Fruit fly (Drosophila melanogaster) whole organism, embryonic: ENCODE results near the gene CG43638.

Experiments
- Atf-2 ChIP-seq: fragments of 200-800 bp; sonication (Bioruptor generic); optimal IDR thresholded peaks from 2 replicates; lab custom pipeline; 2016; ENCODE audit warnings: missing biosample characterization, missing genetic modification characterization
- C15 ChIP-seq: fragments of 200-800 bp; sonication (Bioruptor generic); IDR thresholded peaks from 3 replicates; pipeline ENCODE4 v1.3.6; 2022; ENCODE audit warnings: missing biosample characterization, missing genetic modification characterization
- CG10209 ChIP-seq: fragments of 200-800 bp; sonication (Bioruptor generic); optimal IDR thresholded peaks from 3 replicates; lab custom pipeline; 2017; ENCODE audit warnings: missing biosample characterization, mild to moderate bottlenecking, missing genetic modification characterization, missing genetic modification reagents
- CG1024 ChIP-seq: fragments of 200-800 bp; sonication (Bioruptor generic); IDR thresholded peaks from 2 replicates; pipeline ENCODE4 v1.3.6; 2022; ENCODE audit warnings: missing biosample characterization, missing genetic modification characterization
- CG10654 ChIP-seq: fragments of 200-800 bp; sonication (Bioruptor generic); optimal IDR thresholded peaks from 2 replicates; lab custom pipeline; 2016; ENCODE audit warnings: missing biosample characterization, missing genetic modification characterization
- CG11456 ChIP-seq: fragments of 200-800 bp; sonication (Bioruptor generic); IDR thresholded peaks from 3 replicates; pipeline ENCODE4 v1.3.6; 2022; ENCODE audit warnings: missing biosample characterization, missing genetic modification characterization
- CG12391 ChIP-seq: fragments of 200-800 bp; sonication (Bioruptor generic); optimal IDR thresholded peaks from 3 replicates; lab custom pipeline; 2018; ENCODE audit warnings: missing biosample characterization, mild to moderate bottlenecking, missing genetic modification characterization, moderate library complexity
- CG12744 ChIP-seq: fragments of 200-800 bp; sonication (Bioruptor generic); optimal IDR thresholded peaks from 2 replicates; lab custom pipeline; 2016; ENCODE audit warnings: missing biosample characterization, missing genetic modification characterization
- CG13287 ChIP-seq: fragments of 200-800 bp; sonication (Bioruptor generic); IDR thresholded peaks from 2 replicates; pipeline ENCODE4 v1.3.6; 2022; ENCODE audit warnings: missing biosample characterization, missing genetic modification characterization; ENCODE audit not compliant: partially characterized antibody
- CG15269 ChIP-seq: fragments of 200-800 bp; sonication (Bioruptor generic); optimal IDR thresholded peaks from 2 replicates; lab custom pipeline; 2018; ENCODE audit warnings: missing biosample characterization, mild to moderate bottlenecking, missing genetic modification characterization, moderate library complexity
- CG15514 ChIP-seq: fragments of 200-800 bp; sonication (Bioruptor generic); optimal IDR thresholded peaks from 3 replicates; lab custom pipeline; 2017; ENCODE audit warnings: missing biosample characterization, missing genetic modification characterization, mild to moderate bottlenecking, moderate library complexity, missing genetic modification reagents
- CG17186 ChIP-seq: fragments of 200-800 bp; sonication (Bioruptor generic); optimal IDR thresholded peaks from 3 replicates; lab custom pipeline; 2017; ENCODE audit warnings: missing biosample characterization, missing genetic modification reagents, missing genetic modification characterization
- CG2129 ChIP-seq: fragments of 200-800 bp; sonication (Bioruptor generic); IDR thresholded peaks from 2 replicates; pipeline ENCODE4 v1.3.6; 2022; ENCODE audit warnings: missing biosample characterization, missing genetic modification characterization; ENCODE audit not compliant: partially characterized antibody
- CG2712 ChIP-seq: fragments of 200-800 bp; optimal IDR thresholded peaks from 3 replicates; lab custom pipeline; 2019; ENCODE audit warnings: missing biosample characterization, mild to moderate bottlenecking, missing genetic modification characterization, moderate library complexity
- CG30431 ChIP-seq: fragments of 200-800 bp; sonication (Bioruptor generic); optimal IDR thresholded peaks from 2 replicates; lab custom pipeline; 2017; ENCODE audit warnings: missing biosample characterization, missing genetic modification characterization
- CG31441 ChIP-seq: fragments of 200-800 bp; sonication (Bioruptor generic); IDR thresholded peaks from 2 replicates; pipeline ENCODE4 v1.3.6; 2022; ENCODE audit warnings: missing biosample characterization, missing genetic modification characterization
- CG3281 ChIP-seq: fragments of 200-800 bp; sonication (Bioruptor generic); optimal IDR thresholded peaks from 3 replicates; lab custom pipeline; 2017; ENCODE audit warnings: missing biosample characterization, mild to moderate bottlenecking, missing genetic modification characterization
- CG4730 ChIP-seq: fragments of 200-800 bp; sonication (Bioruptor generic); IDR thresholded peaks from 2 replicates; pipeline ENCODE4 v1.3.6; 2022; ENCODE audit warnings: missing biosample characterization, missing genetic modification characterization
- CG6272 ChIP-seq: fragments of 200-800 bp; sonication (Bioruptor generic); IDR thresholded peaks from 2 replicates; pipeline ENCODE4 v1.3.6; 2022; ENCODE audit warnings: missing biosample characterization, missing genetic modification characterization
- CG6791 ChIP-seq: fragments of 200-800 bp; sonication (Bioruptor generic); IDR thresholded peaks from 3 replicates; pipeline ENCODE4 v1.3.6; 2022; ENCODE audit warnings: missing biosample characterization, missing genetic modification characterization; ENCODE audit not compliant: partially characterized antibody
- CG7372 ChIP-seq: fragments of 200-800 bp; sonication (Bioruptor generic); IDR thresholded peaks from 2 replicates; pipeline ENCODE4 v1.3.6; 2022; ENCODE audit warnings: missing biosample characterization, missing genetic modification characterization
- CG8089 ChIP-seq: fragments of 200-800 bp; sonication (Bioruptor generic); optimal IDR thresholded peaks from 3 replicates; lab custom pipeline; 2016; ENCODE audit warnings: missing biosample characterization, missing genetic modification characterization
- CG8359 ChIP-seq: fragments of 200-800 bp; sonication (Bioruptor generic); optimal IDR thresholded peaks from 2 replicates; lab custom pipeline; 2017; ENCODE audit warnings: missing biosample characterization, mild to moderate bottlenecking, missing genetic modification characterization, borderline replicate concordance
- CG9215 ChIP-seq: fragments of 200-800 bp; sonication (Bioruptor generic); IDR thresholded peaks from 2 replicates; pipeline ENCODE4 v1.3.6; 2022; ENCODE audit warnings: missing biosample characterization, missing genetic modification characterization
- CoRest ChIP-seq: fragments of 200-800 bp; sonication (Bioruptor generic); optimal IDR thresholded peaks from 3 replicates; lab custom pipeline; 2018; ENCODE audit warnings: missing biosample characterization, mild to moderate bottlenecking, missing genetic modification characterization, moderate library complexity
- D19A ChIP-seq: fragments of 200-800 bp; optimal IDR thresholded peaks from 3 replicates; lab custom pipeline; 2019; ENCODE audit warnings: missing biosample characterization, mild to moderate bottlenecking, missing genetic modification characterization, moderate library complexity
- Dip2 ChIP-seq: fragments of 200-800 bp; sonication (Bioruptor generic); IDR thresholded peaks from 2 replicates; pipeline ENCODE4 v1.3.6; 2022; ENCODE audit warnings: missing biosample characterization, missing genetic modification characterization
- Doc3 ChIP-seq: fragments of 200-800 bp; sonication (Bioruptor generic); IDR thresholded peaks from 3 replicates; pipeline ENCODE4 v1.3.6; 2022; ENCODE audit warnings: missing biosample characterization, missing genetic modification characterization; ENCODE audit not compliant: partially characterized antibody
- E2f2 ChIP-seq: fragments of 200-800 bp; sonication (Bioruptor generic); IDR thresholded peaks from 2 replicates; pipeline ENCODE4 v1.3.6; 2022; ENCODE audit warnings: missing biosample characterization, missing genetic modification characterization
- Ets65A ChIP-seq: fragments of 200-800 bp; sonication (Bioruptor generic); peaks from one replicate; lab custom pipeline; 2016; ENCODE audit warnings: missing biosample characterization, missing genetic modification characterization
- Ets97D ChIP-seq: fragments of 200-800 bp; sonication (Bioruptor generic); optimal IDR thresholded peaks from 3 replicates; lab custom pipeline; 2016; ENCODE audit warnings: missing biosample characterization, missing genetic modification characterization
- HLH54F ChIP-seq: fragments of 200-800 bp; sonication (Bioruptor generic); optimal IDR thresholded peaks from 3 replicates; lab custom pipeline; 2016; ENCODE audit warnings: missing biosample characterization, missing genetic modification characterization
- Hr51 ChIP-seq, 2 experiments: fragments of 200-800 bp; sonication (Bioruptor generic); optimal IDR thresholded peaks; 2 replicates in 1 of 2; 3 replicates in 1 of 2; lab custom pipeline; 2016 to 2018; ENCODE audit warnings: missing biosample characterization in 2 of 2, missing genetic modification characterization in 2 of 2, mild to moderate bottlenecking in 1 of 2, moderate library complexity in 1 of 2
- Jarid2 ChIP-seq: fragments of 200-800 bp; sonication (Bioruptor generic); optimal IDR thresholded peaks from 3 replicates; lab custom pipeline; 2017; ENCODE audit warnings: mild to moderate bottlenecking, missing biosample characterization, missing genetic modification reagents, missing genetic modification characterization
- Lhr ChIP-seq: fragments of 200-800 bp; sonication (Bioruptor generic); optimal IDR thresholded peaks from 3 replicates; lab custom pipeline; 2017; ENCODE audit warnings: mild to moderate bottlenecking, missing biosample characterization, missing genetic modification reagents, missing genetic modification characterization
- PHDP ChIP-seq: fragments of 200-800 bp; sonication (Bioruptor generic); optimal IDR thresholded peaks from 3 replicates; lab custom pipeline; 2018; ENCODE audit warnings: missing biosample characterization, mild to moderate bottlenecking, missing genetic modification characterization, moderate library complexity
- Sox102F ChIP-seq: fragments of 200-800 bp; sonication (Bioruptor generic); optimal IDR thresholded peaks from 2 replicates; lab custom pipeline; 2018; ENCODE audit warnings: missing biosample characterization, mild to moderate bottlenecking, missing genetic modification characterization, moderate library complexity
- Ssrp ChIP-seq: fragments of 200-800 bp; sonication (Bioruptor generic); optimal IDR thresholded peaks from 2 replicates; lab custom pipeline; 2018; ENCODE audit warnings: missing biosample characterization, mild to moderate bottlenecking, missing genetic modification characterization, moderate library complexity
- Xbp1 ChIP-seq: fragments of 200-800 bp; sonication (Bioruptor generic); optimal IDR thresholded peaks from 3 replicates; lab custom pipeline; 2016; ENCODE audit warnings: missing biosample characterization, mild to moderate bottlenecking, missing genetic modification characterization
- abd-A ChIP-seq: fragments of 200-800 bp; sonication (Bioruptor generic); optimal IDR thresholded peaks from 3 replicates; lab custom pipeline; 2019; ENCODE audit warnings: missing biosample characterization, mild to moderate bottlenecking, missing genetic modification characterization, moderate library complexity
- ase ChIP-seq: fragments of 200-800 bp; sonication (Bioruptor generic); IDR thresholded peaks from 3 replicates; pipeline ENCODE4 v1.3.6; 2022; ENCODE audit warnings: missing biosample characterization, missing genetic modification characterization
- fd64A ChIP-seq: fragments of 200-800 bp; sonication (Bioruptor generic); optimal IDR thresholded peaks from 3 replicates; lab custom pipeline; 2018; ENCODE audit warnings: missing biosample characterization, mild to moderate bottlenecking, missing genetic modification characterization
- mam ChIP-seq: fragments of 200-800 bp; sonication (Bioruptor generic); optimal IDR thresholded peaks from 3 replicates; lab custom pipeline; 2016; ENCODE audit warnings: missing biosample characterization, missing genetic modification characterization
- nau ChIP-seq: fragments of 200-800 bp; sonication (Bioruptor generic); optimal IDR thresholded peaks from 3 replicates; lab custom pipeline; 2017; ENCODE audit warnings: missing biosample characterization, mild to moderate bottlenecking, missing genetic modification characterization, missing genetic modification reagents
- seq ChIP-seq: fragments of 200-800 bp; sonication (Bioruptor generic); IDR thresholded peaks from 2 replicates; pipeline ENCODE4 v1.3.6; 2022; ENCODE audit warnings: missing biosample characterization, missing genetic modification characterization
- slbo ChIP-seq: fragments of 200-800 bp; sonication (Bioruptor generic); IDR thresholded peaks from 2 replicates; pipeline ENCODE4 v1.3.6; 2022; ENCODE audit warnings: missing biosample characterization, missing genetic modification characterization
- sob ChIP-seq: fragments of 200-800 bp; sonication (Bioruptor generic); IDR thresholded peaks from 2 replicates; pipeline ENCODE4 v1.3.6; 2022; ENCODE audit warnings: missing biosample characterization, missing genetic modification characterization
- tx ChIP-seq: fragments of 200-800 bp; sonication (Bioruptor generic); optimal IDR thresholded peaks from 2 replicates; lab custom pipeline; 2016; ENCODE audit warnings: missing biosample characterization, missing genetic modification characterization
- unpg ChIP-seq: fragments of 200-800 bp; sonication (Bioruptor generic); optimal IDR thresholded peaks from 3 replicates; lab custom pipeline; 2018; ENCODE audit warnings: missing biosample characterization, mild to moderate bottlenecking, missing genetic modification characterization, moderate library complexity
- zen2 ChIP-seq: fragments of 200-800 bp; sonication (Bioruptor generic); IDR thresholded peaks from 3 replicates; pipeline ENCODE4 v1.3.6; 2022; ENCODE audit warnings: missing biosample characterization, missing genetic modification characterization; ENCODE audit not compliant: partially characterized antibody

Gene CG43638

dm6 chr3L:12084969-12085690 lies 40.8 kb downstream of the CG43638 start (continued):
- no peak for TF ChIP-seq CG15514 (GFP tag; lab: Kevin White, UChicago)
- peak; percentile 53 for TF ChIP-seq D19A
- TF ChIP-seq Ssrp (tag; lab: Kevin White, UChicago): no peak
- no peak for TF ChIP-seq Xbp1 (GFP tag; lab: Kevin White, UChicago)
- TF ChIP-seq tx (GFP tag; lab: Kevin White, UChicago): no peak
- TF ChIP-seq CG11456: no peak
- TF ChIP-seq sob (GFP tag; lab: Robert Waterston, UW): no peak
- TF ChIP-seq Hr51 (GFP tag; optimal IDR thresholded peaks at IDR 0.05; lab: Kevin White, UChicago): peak in 1 of 2 experiments; percentile 75
- no peak for TF ChIP-seq Ets65A (GFP tag; lab: Kevin White, UChicago)
- TF ChIP-seq CG6272 (GFP tag; lab: Robert Waterston, UW): no peak
- TF ChIP-seq E2f2: no peak
- TF ChIP-seq CG10654 (GFP tag; lab: Kevin White, UChicago): no peak
- TF ChIP-seq HLH54F (GFP tag; lab: Kevin White, UChicago): no peak
- no peak for TF ChIP-seq nau
- peak; percentile 57 for TF ChIP-seq CG2712 (tag; lab: Kevin White, UChicago)
- TF ChIP-seq PHDP: peak; percentile 65
- TF ChIP-seq CG12391 (tag; lab: Kevin White, UChicago): peak; percentile 35
- TF ChIP-seq Doc3 (GFP tag; lab: Robert Waterston, UW): no peak
- TF ChIP-seq Dip2 (GFP tag; lab: Robert Waterston, UW): no peak
- no peak for TF ChIP-seq seq (GFP tag; lab: Robert Waterston, UW)
- no peak for TF ChIP-seq ase (GFP tag; lab: Robert Waterston, UW)
- TF ChIP-seq unpg (GFP tag; lab: Kevin White, UChicago): peak; percentile 52
- TF ChIP-seq CG12744: no peak
- no peak for TF ChIP-seq CG13287 (GFP tag; lab: Robert Waterston, UW)
- peak; percentile 30 for TF ChIP-seq abd-A (tag; lab: Kevin White, UChicago)
- no peak for TF ChIP-seq CG10209 (GFP tag; lab: Kevin White, UChicago)
- TF ChIP-seq CG31441: peak; percentile 52
- peak; percentile 43 for TF ChIP-seq Sox102F
- no peak for TF ChIP-seq CG4730 (GFP tag; lab: Robert Waterston, UW)
- no peak for TF ChIP-seq Lhr (GFP tag; lab: Kevin White, UChicago)
- TF ChIP-seq CG7372 (GFP tag; lab: Robert Waterston, UW): no peak
- no peak for TF ChIP-seq mam
- peak; percentile 29 for TF ChIP-seq CG15269 (tag; lab: Kevin White, UChicago)
- no peak for TF ChIP-seq CG8089
- TF ChIP-seq CG1024 (GFP tag; lab: Robert Waterston, UW): no peak
- TF ChIP-seq CG3281 (GFP tag; lab: Kevin White, UChicago): no peak
- no peak for TF ChIP-seq Atf-2 (GFP tag; lab: Kevin White, UChicago)
- TF ChIP-seq fd64A (GFP tag; lab: Kevin White, UChicago): no peak
- TF ChIP-seq zen2: no peak
- TF ChIP-seq C15 (GFP tag; lab: Robert Waterston, UW): no peak
- no peak for TF ChIP-seq CG8359 (GFP tag; lab: Kevin White, UChicago)
- no peak for TF ChIP-seq CG9215 (GFP tag; lab: Robert Waterston, UW)
- no peak for TF ChIP-seq CG6791 (GFP tag; lab: Robert Waterston, UW)
- no peak for TF ChIP-seq slbo (GFP tag; lab: Robert Waterston, UW)
- no peak for TF ChIP-seq Ets97D (GFP tag; lab: Kevin White, UChicago)
- TF ChIP-seq CG17186 (GFP tag; lab: Kevin White, UChicago): no peak
- peak; percentile 13 for TF ChIP-seq CoRest
- TF ChIP-seq CG30431: no peak
- TF ChIP-seq CG2129 (GFP tag; lab: Robert Waterston, UW): no peak
- no peak for TF ChIP-seq Jarid2 (GFP tag; lab: Kevin White, UChicago)
